Worm (Caenorhabditis elegans): ENCODE data around the gene moe-3.

DNA sequence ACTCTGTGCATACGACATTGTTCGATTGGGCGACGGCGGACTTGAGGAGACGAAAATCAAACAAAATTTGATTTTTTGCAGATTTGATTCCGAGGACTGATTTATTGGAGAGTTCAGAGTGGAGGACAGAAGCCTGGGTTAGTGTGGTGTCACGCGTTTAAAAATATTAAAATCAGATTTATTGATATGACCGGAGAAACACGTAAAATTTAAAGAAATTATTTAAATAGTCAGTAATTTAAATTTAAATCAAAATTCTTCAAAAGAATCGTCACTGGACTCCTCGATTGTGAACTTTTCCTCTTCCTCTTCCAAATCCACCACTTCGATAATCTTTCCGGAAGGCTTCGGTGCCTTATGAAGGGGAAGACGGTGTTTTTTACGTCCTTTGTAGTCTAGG, 12.2 kb downstream of the moe-3 start, which contains the start of gene spe-18:
- TF ChIP-seq tbx-7 (tag; optimal IDR thresholded peaks at IDR 0.05) (no peak), tbx-2 (tag; optimal IDR thresholded peaks at IDR 0.05) (no peak), ceh-24 (tag; optimal IDR thresholded peaks at IDR 0.05) (no peak), ceh-6 (GFP tag; optimal IDR thresholded peaks at IDR 0.05) (no peak)
